Worm (Caenorhabditis elegans) whole organism, L1 larva: ENCODE data around the gene dpff-1.
A peak's percentile ranks its signal among the peaks of the same experiment; 100 is the strongest.

Experiments used
- C04F5.9 ChIP-seq: sonication (generic microtip); optimal IDR thresholded peaks from 2 replicates; lab custom pipeline; 2016; ENCODE audit warnings: missing genetic modification characterization, missing compliant biosample characterization
- C34B4.2 ChIP-seq: sonication (generic microtip); optimal IDR thresholded peaks from 2 replicates; lab custom pipeline; 2017; ENCODE audit warnings: mild to moderate bottlenecking, missing genetic modification characterization, missing compliant biosample characterization
- blmp-1 ChIP-seq: fragments of 150-350 bp; optimal IDR thresholded peaks from 2 replicates; lab custom pipeline; 2014; ENCODE audit warnings: missing biosample characterization, missing genetic modification characterization
- ceh-8 ChIP-seq: fragments of 200-800 bp; sonication (Bioruptor generic); optimal IDR thresholded peaks from 2 replicates; lab custom pipeline; 2018; ENCODE audit warnings: mild to moderate bottlenecking, missing genetic modification characterization, moderate library complexity, missing compliant biosample characterization
- ceh-88 ChIP-seq: fragments of 200-800 bp; sonication (Bioruptor generic); IDR thresholded peaks from 2 replicates; pipeline ENCODE4 v1.3.6; 2022; ENCODE audit warnings: missing genetic modification characterization, missing compliant biosample characterization
- ceh-90 ChIP-seq: sonication (generic microtip); optimal IDR thresholded peaks from 2 replicates; lab custom pipeline; 2016; ENCODE audit warnings: missing genetic modification characterization, missing compliant biosample characterization
- dpl-1 ChIP-seq, 3 experiments: fragments of 150-350 bp in 2 of 3; sonication (generic microtip) in 1 of 3; optimal IDR thresholded peaks; 2 replicates each; lab custom pipeline; 2014 to 2017; ENCODE audit warnings: missing biosample characterization in 3 of 3, missing genetic modification characterization in 3 of 3, missing genetic modification reagents in 3 of 3
- efl-1 ChIP-seq, 4 experiments: fragments of 150-350 bp; optimal IDR thresholded peaks in 3 of 4; peaks in 1 of 4; 1 replicate in 1 of 4; 2 replicates in 3 of 4; lab custom pipeline; 2014; ENCODE audit warnings: missing biosample characterization in 2 of 4, missing genetic modification characterization in 2 of 4, missing genetic modification reagents in 2 of 4
- elt-2 ChIP-seq: sonication (generic microtip); optimal IDR thresholded peaks from 2 replicates; lab custom pipeline; 2016; ENCODE audit warnings: missing genetic modification characterization, mild to moderate bottlenecking, inconsistent platforms, missing compliant biosample characterization, missing genetic modification reagents
- elt-3 ChIP-seq, 6 experiments: fragments of 150-350 bp in 1 of 6; sonication (generic microtip); optimal IDR thresholded peaks; 2 replicates each; lab custom pipeline; 2017 to 2018; ENCODE audit warnings: missing biosample characterization in 6 of 6, missing genetic modification characterization in 6 of 6, inconsistent platforms in 1 of 6
- fkh-10 ChIP-seq: sonication (generic microtip); optimal IDR thresholded peaks from 2 replicates; lab custom pipeline; 2017; ENCODE audit warnings: missing biosample characterization, missing genetic modification reagents, missing genetic modification characterization
- fkh-8 ChIP-seq: sonication (generic microtip); optimal IDR thresholded peaks from 2 replicates; lab custom pipeline; 2016; ENCODE audit warnings: mild to moderate bottlenecking, missing genetic modification characterization, missing compliant biosample characterization
- isw-1 ChIP-seq: fragments of 200-800 bp; sonication (Bioruptor generic); IDR thresholded peaks from 2 replicates; pipeline ENCODE4 v1.3.6; 2022; ENCODE audit warnings: missing genetic modification characterization, missing compliant biosample characterization
- lin-13 ChIP-seq: fragments of 150-350 bp; optimal IDR thresholded peaks from 2 replicates; lab custom pipeline; 2014; ENCODE audit warnings: missing biosample characterization, missing genetic modification reagents, missing genetic modification characterization
- lin-14 ChIP-seq: fragments of 200-800 bp; sonication (Bioruptor generic); optimal IDR thresholded peaks from 2 replicates; lab custom pipeline; 2018; ENCODE audit warnings: mild to moderate bottlenecking, missing genetic modification characterization, moderate library complexity, missing compliant biosample characterization
- lin-35 ChIP-seq, 2 experiments: fragments of 150-350 bp; optimal IDR thresholded peaks; 2 replicates each; lab custom pipeline; 2014; ENCODE audit warnings: missing biosample characterization in 2 of 2, missing genetic modification characterization in 2 of 2, missing genetic modification reagents in 2 of 2
- lsy-2 ChIP-seq, 2 experiments: fragments of 150-350 bp; optimal IDR thresholded peaks; 2 replicates each; lab custom pipeline; 2014; ENCODE audit warnings: missing biosample characterization in 2 of 2, missing genetic modification characterization in 2 of 2
- mdl-1 ChIP-seq, 2 experiments: fragments of 150-350 bp; optimal IDR thresholded peaks; 2 replicates each; lab custom pipeline; 2014 to 2017; ENCODE audit warnings: missing biosample characterization in 2 of 2, missing genetic modification characterization in 2 of 2, inconsistent platforms in 1 of 2
- mef-2 ChIP-seq: fragments of 150-350 bp; optimal IDR thresholded peaks from 2 replicates; lab custom pipeline; 2014; ENCODE audit warnings: missing biosample characterization, missing genetic modification characterization
- mep-1 ChIP-seq: fragments of 150-350 bp; optimal IDR thresholded peaks from 2 replicates; lab custom pipeline; 2014; ENCODE audit warnings: missing biosample characterization, missing genetic modification characterization
- nhr-19 ChIP-seq: fragments of 200-800 bp; sonication (Bioruptor generic); conservative IDR thresholded peaks from 2 replicates; pipeline ENCODE4 v1.3.6; 2022; ENCODE audit warnings: missing genetic modification characterization, missing compliant biosample characterization
- nhr-20 ChIP-seq: sonication (generic microtip); optimal IDR thresholded peaks from 2 replicates; lab custom pipeline; 2016; ENCODE audit warnings: mild to moderate bottlenecking, missing genetic modification characterization, missing compliant biosample characterization
- nhr-237 ChIP-seq: fragments of 150-350 bp; optimal IDR thresholded peaks from 2 replicates; lab custom pipeline; 2014; ENCODE audit warnings: missing biosample characterization, missing genetic modification characterization
- nhr-28 ChIP-seq: fragments of 150-350 bp; optimal IDR thresholded peaks from 2 replicates; lab custom pipeline; 2014; ENCODE audit warnings: missing biosample characterization, missing genetic modification characterization
- nhr-71 ChIP-seq: sonication (generic microtip); optimal IDR thresholded peaks from 2 replicates; lab custom pipeline; 2016; ENCODE audit warnings: mild to moderate bottlenecking, missing genetic modification characterization, moderate library complexity, missing compliant biosample characterization
- nhr-77 ChIP-seq: fragments of 150-350 bp; optimal IDR thresholded peaks from 2 replicates; lab custom pipeline; 2014; ENCODE audit warnings: missing biosample characterization, missing genetic modification characterization
- nhr-84 ChIP-seq: sonication (generic microtip); optimal IDR thresholded peaks from 2 replicates; lab custom pipeline; 2017; ENCODE audit warnings: missing biosample characterization, missing genetic modification characterization
- pag-3 ChIP-seq: sonication (generic microtip); optimal IDR thresholded peaks from 2 replicates; lab custom pipeline; 2017; ENCODE audit warnings: missing genetic modification characterization, mild to moderate bottlenecking, missing compliant biosample characterization, antibody characterized with exemption, borderline replicate concordance; ENCODE audit not compliant: insufficient read depth
- pqm-1 ChIP-seq: sonication (generic microtip); optimal IDR thresholded peaks from 3 replicates; lab custom pipeline; 2017; ENCODE audit warnings: missing biosample characterization, missing genetic modification characterization
- skn-1 ChIP-seq: fragments of 150-350 bp; optimal IDR thresholded peaks from 2 replicates; lab custom pipeline; 2014; ENCODE audit warnings: missing biosample characterization, missing genetic modification characterization
- snpc-4 ChIP-seq: fragments of 150-350 bp; optimal IDR thresholded peaks from 2 replicates; lab custom pipeline; 2014; ENCODE audit warnings: missing biosample characterization, missing genetic modification characterization
- snu-23 ChIP-seq: sonication (generic microtip); optimal IDR thresholded peaks from 2 replicates; lab custom pipeline; 2016; ENCODE audit warnings: missing genetic modification characterization, missing compliant biosample characterization
- sptf-1 ChIP-seq: fragments of 150-350 bp; optimal IDR thresholded peaks from 2 replicates; lab custom pipeline; 2014; ENCODE audit warnings: missing biosample characterization, missing genetic modification characterization
- swsn-7 ChIP-seq: sonication (generic microtip); optimal IDR thresholded peaks from 2 replicates; lab custom pipeline; 2016; ENCODE audit warnings: missing genetic modification characterization, missing compliant biosample characterization
- tlp-1 ChIP-seq: fragments of 150-350 bp; optimal IDR thresholded peaks from 2 replicates; lab custom pipeline; 2014; ENCODE audit warnings: missing biosample characterization, missing genetic modification characterization
- unc-130 ChIP-seq: fragments of 150-350 bp; optimal IDR thresholded peaks from 2 replicates; lab custom pipeline; 2017; ENCODE audit warnings: missing biosample characterization, missing genetic modification characterization, inconsistent platforms
- unc-30 ChIP-seq: sonication (generic microtip); optimal IDR thresholded peaks from 2 replicates; lab custom pipeline; 2017; ENCODE audit warnings: missing biosample characterization, missing genetic modification characterization
- unc-62 ChIP-seq: fragments of 150-350 bp; optimal IDR thresholded peaks from 2 replicates; lab custom pipeline; 2014; ENCODE audit warnings: missing biosample characterization, missing genetic modification reagents, missing genetic modification characterization
- vab-15 ChIP-seq: sonication (generic microtip); optimal IDR thresholded peaks from 2 replicates; lab custom pipeline; 2017; ENCODE audit warnings: missing genotype, mild to moderate bottlenecking, missing genetic modification characterization, missing compliant biosample characterization
- zag-1 ChIP-seq: fragments of 150-350 bp; optimal IDR thresholded peaks from 2 replicates; lab custom pipeline; 2014; ENCODE audit warnings: missing biosample characterization, missing genetic modification characterization
- ztf-4 ChIP-seq: fragments of 150-350 bp; optimal IDR thresholded peaks from 2 replicates; lab custom pipeline; 2014; ENCODE audit warnings: missing biosample characterization, missing genetic modification characterization

Gene dpff-1

DNA sequence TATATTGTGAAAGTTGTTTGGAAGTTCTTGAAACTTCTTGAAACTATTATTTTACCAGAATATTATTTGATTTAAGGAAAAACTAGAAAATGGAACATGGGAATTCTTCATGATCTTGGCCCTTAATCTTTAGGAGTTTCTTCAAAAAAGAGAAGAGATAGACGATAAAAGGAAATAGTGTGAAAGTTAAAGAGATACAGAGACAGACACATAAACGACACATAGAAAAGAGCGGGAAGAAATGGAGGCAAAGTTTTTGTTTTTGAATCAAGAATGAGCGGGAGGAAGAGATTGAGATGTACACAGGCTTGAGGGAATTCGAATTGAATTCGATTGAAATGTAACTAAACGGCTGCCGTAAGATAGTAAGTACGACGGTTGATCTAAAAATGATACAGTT, 8.7 kb downstream of the dpff-1 start:
- peak; percentile 4 to 12 for TF ChIP-seq efl-1 (optimal IDR thresholded peaks at IDR 0.05; lab: Kevin White, UChicago)
- peak in 1 of 2 experiments; percentile 11 for TF ChIP-seq efl-1 (GFP tag; optimal IDR thresholded peaks at IDR 0.05 in 1 of 2; lab: Kevin White, UChicago)
- TF ChIP-seq lsy-2 (tag; optimal IDR thresholded peaks at IDR 0.05; lab: Kevin White, UChicago) = peak in 1 of 2 experiments; percentile 27
- TF ChIP-seq nhr-28 = no peak
- TF ChIP-seq isw-1 (GFP tag; lab: Robert Waterston, UW) = no peak
- TF ChIP-seq nhr-71 (tag; lab: Kevin White, UChicago) = peak; percentile 22
- no peak for TF ChIP-seq unc-130 (tag; lab: Kevin White, UChicago)
- TF ChIP-seq lin-13 = no peak
- peak; percentile 19 to 50 (median 22) for TF ChIP-seq dpl-1 (GFP tag; optimal IDR thresholded peaks at IDR 0.05; lab: Kevin White, UChicago)
- TF ChIP-seq blmp-1 (tag; lab: Kevin White, UChicago) = peak; percentile 8
- TF ChIP-seq snu-23 (GFP tag; lab: Kevin White, UChicago) = peak; percentile 28
- peak; percentile 60 for TF ChIP-seq lin-14 (GFP tag; lab: Kevin White, UChicago)

DNA sequence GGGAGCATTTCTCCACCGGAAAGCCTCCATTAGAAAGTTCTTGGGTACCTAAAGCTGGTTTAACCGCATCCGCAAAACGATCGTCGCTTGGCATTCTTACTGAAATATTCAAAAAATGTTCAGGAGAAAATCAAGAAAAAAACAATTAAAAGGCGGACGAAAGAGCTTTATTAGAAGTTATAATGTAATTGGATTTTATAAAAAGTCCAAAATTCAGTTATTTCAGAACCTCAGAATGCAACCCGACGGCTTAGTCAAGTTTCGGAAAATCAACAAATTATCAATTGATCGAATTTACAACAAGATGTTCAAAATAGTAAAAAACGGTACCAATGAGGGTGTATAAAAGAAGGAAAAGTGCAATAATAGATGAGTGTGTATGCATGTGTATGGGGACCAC, 10.2 kb downstream of the dpff-1 start, which contains the start of gene pxl-1:
TSS of gene pxl-1 (minus strand) at position 101 of the 400 bp plus-strand sequence.
- no peak for TF ChIP-seq zag-1 (tag; lab: Kevin White, UChicago)
- TF ChIP-seq nhr-71 (tag; lab: Kevin White, UChicago) = no peak
- no peak for TF ChIP-seq skn-1 (tag; lab: Kevin White, UChicago)
- no peak for TF ChIP-seq ztf-4 (tag; lab: Kevin White, UChicago)
- no peak for TF ChIP-seq unc-62 (GFP tag; lab: Kevin White, UChicago)
- no peak for TF ChIP-seq pag-3
- TF ChIP-seq, all 84 proteins: peak for 0

DNA sequence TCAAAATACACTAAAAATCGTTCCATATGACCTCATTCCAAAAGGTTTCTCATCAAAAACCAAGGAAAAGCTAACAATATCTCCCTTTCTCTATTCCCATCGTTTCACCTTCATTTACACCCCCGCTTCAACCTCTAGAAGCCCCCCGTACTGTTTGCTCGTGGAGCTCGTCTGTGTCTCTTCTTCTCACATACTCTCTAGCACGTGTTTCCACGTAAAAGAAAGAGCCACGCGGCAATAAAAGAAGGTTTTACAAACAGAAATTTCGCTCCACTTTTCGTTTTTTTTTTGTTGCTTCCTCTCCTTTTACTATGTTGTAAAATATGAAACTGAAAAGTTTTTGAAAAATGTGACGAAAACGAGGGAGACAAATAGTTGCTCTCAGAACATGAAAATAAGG, 13.2 kb downstream of the dpff-1 start:
- no peak for TF ChIP-seq ceh-88 (GFP tag; lab: Robert Waterston, UW)
- no peak for TF ChIP-seq unc-30 (tag; lab: Kevin White, UChicago)
- TF ChIP-seq pag-3 = no peak
- TF ChIP-seq fkh-10 (GFP tag; lab: Kevin White, UChicago) = no peak
- TF ChIP-seq nhr-71 (tag; lab: Kevin White, UChicago) = no peak
- peak; percentile 41 for TF ChIP-seq nhr-77 (tag; lab: Kevin White, UChicago)
- TF ChIP-seq tlp-1 (tag; lab: Kevin White, UChicago) = no peak
- no peak for TF ChIP-seq blmp-1 (tag; lab: Kevin White, UChicago)
- TF ChIP-seq mef-2 (tag; lab: Kevin White, UChicago) = no peak
- TF ChIP-seq pqm-1 (tag; lab: Kevin White, UChicago) = no peak
- no peak for TF ChIP-seq unc-130 (tag; lab: Kevin White, UChicago)
- no peak for TF ChIP-seq elt-3 (tag; optimal IDR thresholded peaks at IDR 0.05; lab: Kevin White, UChicago)
- TF ChIP-seq ceh-90 (tag; lab: Kevin White, UChicago) = no peak
- TF ChIP-seq efl-1 (optimal IDR thresholded peaks at IDR 0.05; lab: Kevin White, UChicago) = no peak
- peak in 1 of 2 experiments; percentile 39 for TF ChIP-seq efl-1 (GFP tag; optimal IDR thresholded peaks at IDR 0.05 in 1 of 2; lab: Kevin White, UChicago)
- peak; percentile 32 for TF ChIP-seq lin-14 (GFP tag; lab: Kevin White, UChicago)
- TF ChIP-seq nhr-237 = no peak
- no peak for TF ChIP-seq lin-35 (GFP tag; optimal IDR thresholded peaks at IDR 0.05; lab: Kevin White, UChicago)
- no peak for TF ChIP-seq lin-13
- TF ChIP-seq mdl-1 (tag; optimal IDR thresholded peaks at IDR 0.05; lab: Kevin White, UChicago) = peak in 1 of 2 experiments; percentile 21
- TF ChIP-seq fkh-8 (tag; lab: Kevin White, UChicago) = no peak
- no peak for TF ChIP-seq mep-1 (tag; lab: Kevin White, UChicago)
- TF ChIP-seq sptf-1 (tag; lab: Kevin White, UChicago) = no peak

- TF ChIP-seq sptf-1 (tag; lab: Kevin White, UChicago) (no peak), snpc-4 (tag; lab: Kevin White, UChicago) (no peak)
Measured at ce11 chrIII:5888675-5889074, 17.5 kb downstream of the dpff-1 start, which contains the start of gene C28H8.8. Gene C28H8.8 (minus strand): TSS chrIII:5888775.

DNA sequence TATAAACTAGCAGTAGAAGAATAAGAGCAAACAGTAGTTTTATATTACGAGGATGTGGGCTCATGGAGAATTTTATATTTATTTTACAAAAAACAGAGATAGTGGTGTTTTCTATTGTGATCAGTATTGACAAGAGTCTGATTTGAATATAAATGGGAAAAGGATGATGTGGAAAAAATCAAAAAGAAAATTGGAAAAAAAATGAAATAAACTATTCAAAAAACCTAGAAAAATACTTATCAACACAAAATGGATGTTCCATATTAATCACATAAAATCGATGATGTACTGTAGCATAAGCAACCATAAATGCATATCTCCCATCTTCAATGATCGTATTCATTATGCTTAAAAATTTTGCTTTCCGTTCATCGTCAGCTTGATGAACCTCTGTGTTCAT, 19.3 kb downstream of the dpff-1 start, which contains the start of gene C28H8.7:
TSS of gene C28H8.7 (minus strand) at position 101 of the 400 bp plus-strand sequence.
- TF ChIP-seq vab-15 (tag; lab: Kevin White, UChicago) (no peak), nhr-84 (tag; lab: Kevin White, UChicago) (no peak), fkh-8 (tag; lab: Kevin White, UChicago) (no peak), C34B4.2 (tag; lab: Kevin White, UChicago) (no peak), swsn-7 (tag; lab: Kevin White, UChicago) (no peak), pag-3 (no peak), nhr-20 (tag; lab: Kevin White, UChicago) (no peak), sptf-1 (tag; lab: Kevin White, UChicago) (no peak), lin-13 (no peak), ceh-90 (tag; lab: Kevin White, UChicago) (no peak), C04F5.9 (no peak), ceh-8 (no peak), nhr-19 (GFP tag; lab: Robert Waterston, UW) (no peak), elt-2 (tag; lab: Kevin White, UChicago) (no peak)
